Fruit fly (Drosophila melanogaster): ENCODE measurements around the gene CG6333.

CG6333 gene

dm6 chr3L:17430957-17431585 lies 55.0 kb downstream of the CG6333 start (continued):
- TF ChIP-seq ttk (GFP tag; IDR thresholded peaks at IDR 0.05) (no peak), twi (tag; optimal IDR thresholded peaks at IDR 0.05) (no peak)

dm6 chr3L:17430390-17430789 lies 55.6 kb downstream of the CG6333 start:
- no peak for TF ChIP-seq bigmax (GFP tag; optimal IDR thresholded peaks at IDR 0.05)
- TF ChIP-seq CG16779 (GFP tag; IDR thresholded peaks at IDR 0.05), result 0 out of 2 replicates have a peak, but pooled peaks have one; percentile 9
- TF ChIP-seq CG12769 (tag; optimal IDR thresholded peaks at IDR 0.05), result peak; percentile 95
- peak in 1 of 2 experiments; percentile 75 for TF ChIP-seq Hr78 (GFP tag; optimal IDR thresholded peaks at IDR 0.05)
- peak in 1 of 2 experiments; percentile 43 for TF ChIP-seq Eip74EF (GFP tag; optimal IDR thresholded peaks at IDR 0.05)
- peak in 1 of 2 experiments; percentile 4 for TF ChIP-seq Pdp1 (GFP tag; optimal IDR thresholded peaks at IDR 0.05)
- peak; percentile 5; the same call in 1 of the 2 replicates for TF ChIP-seq Rfx (GFP tag; IDR thresholded peaks at IDR 0.05)
- TF ChIP-seq CG18619 (GFP tag; optimal IDR thresholded peaks at IDR 0.05), result no peak
- no peak for TF ChIP-seq Awh (GFP tag; IDR thresholded peaks at IDR 0.05)
- 0 out of 3 replicates have a peak, but pooled peaks have one; percentile 29 for TF ChIP-seq HLH4C (GFP tag; IDR thresholded peaks at IDR 0.05; ENCODE audit: partially characterized antibody)
- peak; percentile 21 for TF ChIP-seq ftz-f1 (GFP tag; optimal IDR thresholded peaks at IDR 0.05)
- no peak for TF ChIP-seq Oaz (GFP tag; IDR thresholded peaks at IDR 0.05)
- peak; percentile 15 for TF ChIP-seq kni (GFP tag; optimal IDR thresholded peaks at IDR 0.05)
- TF ChIP-seq lbe (GFP tag; optimal IDR thresholded peaks at IDR 0.05), result no peak
- TF ChIP-seq stwl (tag; optimal IDR thresholded peaks at IDR 0.05), result no peak
- TF ChIP-seq grn (GFP tag; optimal IDR thresholded peaks at IDR 0.05), result peak; percentile 67
- no peak for TF ChIP-seq CG4282 (GFP tag; optimal IDR thresholded peaks at IDR 0.05)
- TF ChIP-seq CG33557 (GFP tag; optimal IDR thresholded peaks at IDR 0.05), result no peak
- no peak for TF ChIP-seq CG13123 (GFP tag; optimal IDR thresholded peaks at IDR 0.05)
- 0 out of 2 replicates have a peak, but pooled peaks have one; percentile 10 for TF ChIP-seq CG32532 (GFP tag; IDR thresholded peaks at IDR 0.05)
- TF ChIP-seq schlank (tag; optimal IDR thresholded peaks at IDR 0.05), result no peak
- no peak for TF ChIP-seq CG17829 (tag; optimal IDR thresholded peaks at IDR 0.05)
- TF ChIP-seq rib (GFP tag; IDR thresholded peaks at IDR 0.05), result peak; percentile 43; the same call in 1 of the 2 replicates
- TF ChIP-seq mirr (GFP tag; optimal IDR thresholded peaks at IDR 0.05), result peak; percentile 67
- TF ChIP-seq CG8290 (GFP tag; optimal IDR thresholded peaks at IDR 0.05), result no peak
- TF ChIP-seq CG8290 (tag; optimal IDR thresholded peaks at IDR 0.05), result peak in 1 of 2 experiments; percentile 70
- peak; percentile 46 for TF ChIP-seq kay (GFP tag; optimal IDR thresholded peaks at IDR 0.05)
- TF ChIP-seq sd (tag; optimal IDR thresholded peaks at IDR 0.05), result peak; percentile 61
- peak; percentile 48 for TF ChIP-seq Med (GFP tag)
- TF ChIP-seq BtbVII (GFP tag; optimal IDR thresholded peaks at IDR 0.05), result peak; percentile 8
- TF ChIP-seq vvl (GFP tag; IDR thresholded peaks at IDR 0.05), result peak; percentile 13; the same call in 1 of the 2 replicates
- TF ChIP-seq Lhr (GFP tag; optimal IDR thresholded peaks at IDR 0.05), result no peak
- TF ChIP-seq CG10543 (GFP tag; optimal IDR thresholded peaks at IDR 0.05), result peak; percentile 81
- peak; percentile 39 for TF ChIP-seq abd-A (tag; optimal IDR thresholded peaks at IDR 0.05)
- no peak for TF ChIP-seq Mrtf (GFP tag; IDR thresholded peaks at IDR 0.05)
- no peak for TF ChIP-seq CG8924 (tag; optimal IDR thresholded peaks at IDR 0.05)
- peak; percentile 73 for TF ChIP-seq CG13894 (tag; optimal IDR thresholded peaks at IDR 0.05)
- no peak for TF ChIP-seq CG1647 (GFP tag; optimal IDR thresholded peaks at IDR 0.05)
- no peak for TF ChIP-seq CG13424 (tag; optimal IDR thresholded peaks at IDR 0.05)
- peak; percentile 87; the same call in 3 of the 4 replicates for TF ChIP-seq chinmo (GFP tag; IDR thresholded peaks at IDR 0.05; ENCODE audit: partially characterized antibody)
- no peak for TF ChIP-seq z (GFP tag; IDR thresholded peaks at IDR 0.05)
- no peak for TF ChIP-seq psq (GFP tag; optimal IDR thresholded peaks at IDR 0.05)
- TF ChIP-seq Neu2 (GFP tag; optimal IDR thresholded peaks at IDR 0.05; ENCODE audit: borderline replicate concordance), result no peak
- TF ChIP-seq Blimp-1 (GFP tag; optimal IDR thresholded peaks at IDR 0.05), result peak; percentile 18
- peak; percentile 81 for TF ChIP-seq crol (GFP tag; IDR thresholded peaks at IDR 0.05)

Data from whole organism, embryonic.